Fruit fly (Drosophila melanogaster) whole organism, embryonic: ENCODE results near the gene CG14720.
A peak's percentile ranks its signal among the peaks of the same experiment; 100 is the strongest.

Source experiments
- CG10959 ChIP-seq: fragments of 200-800 bp; sonication (Bioruptor generic); IDR thresholded peaks from 2 replicates; pipeline ENCODE4 v1.3.6; 2022; ENCODE audit warnings: missing biosample characterization, missing genetic modification characterization
- CG11696 ChIP-seq: fragments of 200-800 bp; sonication (Bioruptor generic); IDR thresholded peaks from 2 replicates; pipeline ENCODE4 v1.3.6; 2022; ENCODE audit warnings: missing biosample characterization, missing genetic modification characterization
- CG14441 ChIP-seq: fragments of 200-800 bp; sonication (Bioruptor generic); IDR thresholded peaks from 2 replicates; pipeline ENCODE4 v1.3.6; 2022; ENCODE audit warnings: missing biosample characterization, missing genetic modification characterization
- CG18262 ChIP-seq: fragments of 200-800 bp; optimal IDR thresholded peaks from 3 replicates; lab custom pipeline; 2019; ENCODE audit warnings: missing biosample characterization, mild to moderate bottlenecking, missing genetic modification characterization, moderate library complexity
- CG18619 ChIP-seq: fragments of 200-800 bp; sonication (Bioruptor generic); optimal IDR thresholded peaks from 3 replicates; lab custom pipeline; 2017; ENCODE audit warnings: missing biosample characterization, mild to moderate bottlenecking, missing genetic modification characterization
- CG2120 ChIP-seq: fragments of 200-800 bp; sonication (Bioruptor generic); optimal IDR thresholded peaks from 3 replicates; lab custom pipeline; 2016; ENCODE audit warnings: missing biosample characterization, missing genetic modification characterization
- CG31441 ChIP-seq: fragments of 200-800 bp; sonication (Bioruptor generic); IDR thresholded peaks from 2 replicates; pipeline ENCODE4 v1.3.6; 2022; ENCODE audit warnings: missing biosample characterization, missing genetic modification characterization
- CG3838 ChIP-seq: fragments of 200-800 bp; sonication (Bioruptor generic); optimal IDR thresholded peaks from 3 replicates; lab custom pipeline; 2016; ENCODE audit warnings: missing biosample characterization, missing genetic modification characterization
- CG3847 ChIP-seq: fragments of 200-800 bp; sonication (Bioruptor generic); IDR thresholded peaks from 2 replicates; pipeline ENCODE4 v1.3.6; 2022; ENCODE audit warnings: missing biosample characterization, missing genetic modification characterization
- CG4282 ChIP-seq: fragments of 200-800 bp; sonication (Bioruptor generic); optimal IDR thresholded peaks from 2 replicates; lab custom pipeline; 2016; ENCODE audit warnings: missing biosample characterization, missing genetic modification characterization
- CG4617 ChIP-seq: fragments of 200-800 bp; sonication (Bioruptor generic); optimal IDR thresholded peaks from 3 replicates; lab custom pipeline; 2016; ENCODE audit warnings: missing biosample characterization, missing genetic modification characterization, borderline replicate concordance
- CG6654 ChIP-seq: fragments of 200-800 bp; sonication (Bioruptor generic); optimal IDR thresholded peaks from 2 replicates; lab custom pipeline; 2017; ENCODE audit warnings: missing biosample characterization, mild to moderate bottlenecking, missing genetic modification characterization
- CG7987 ChIP-seq: fragments of 200-800 bp; sonication (Bioruptor generic); optimal IDR thresholded peaks from 2 replicates; lab custom pipeline; 2018; ENCODE audit warnings: missing biosample characterization, mild to moderate bottlenecking, missing genetic modification characterization, moderate library complexity
- CG8765 ChIP-seq: fragments of 200-800 bp; sonication (Bioruptor generic); IDR thresholded peaks from 2 replicates; pipeline ENCODE4 v1.3.6; 2022; ENCODE audit warnings: missing biosample characterization, missing genetic modification characterization
- CG9876 ChIP-seq: fragments of 200-800 bp; sonication (Bioruptor generic); optimal IDR thresholded peaks from 2 replicates; lab custom pipeline; 2016; ENCODE audit warnings: missing biosample characterization, missing genetic modification characterization
- Doc3 ChIP-seq: fragments of 200-800 bp; sonication (Bioruptor generic); IDR thresholded peaks from 3 replicates; pipeline ENCODE4 v1.3.6; 2022; ENCODE audit warnings: missing biosample characterization, missing genetic modification characterization; ENCODE audit not compliant: partially characterized antibody
- Ets65A ChIP-seq: fragments of 200-800 bp; sonication (Bioruptor generic); peaks from one replicate; lab custom pipeline; 2016; ENCODE audit warnings: missing biosample characterization, missing genetic modification characterization
- HmgZ ChIP-seq: fragments of 200-800 bp; sonication (Bioruptor generic); optimal IDR thresholded peaks from 2 replicates; lab custom pipeline; 2018; ENCODE audit warnings: missing biosample characterization, mild to moderate bottlenecking, missing genetic modification characterization
- Hr51 ChIP-seq, 2 experiments: fragments of 200-800 bp; sonication (Bioruptor generic); optimal IDR thresholded peaks; 2 replicates in 1 of 2; 3 replicates in 1 of 2; lab custom pipeline; 2016 to 2018; ENCODE audit warnings: missing biosample characterization in 2 of 2, missing genetic modification characterization in 2 of 2, mild to moderate bottlenecking in 1 of 2, moderate library complexity in 1 of 2
- Meics ChIP-seq: fragments of 200-800 bp; sonication (Bioruptor generic); optimal IDR thresholded peaks from 2 replicates; lab custom pipeline; 2017; ENCODE audit warnings: missing biosample characterization, mild to moderate bottlenecking, missing genetic modification characterization
- NC2α ChIP-seq: fragments of 200-800 bp; sonication (Bioruptor generic); optimal IDR thresholded peaks from 2 replicates; lab custom pipeline; 2016; ENCODE audit warnings: missing biosample characterization, missing genetic modification characterization
- NFAT ChIP-seq: fragments of 200-800 bp; sonication (Bioruptor generic); IDR thresholded peaks from 2 replicates; pipeline ENCODE4 v1.3.6; 2022; ENCODE audit warnings: missing biosample characterization, missing genetic modification characterization
- Nf-YC ChIP-seq: fragments of 200-800 bp; optimal IDR thresholded peaks from 3 replicates; lab custom pipeline; 2019; ENCODE audit warnings: missing biosample characterization, mild to moderate bottlenecking, missing genetic modification characterization, moderate library complexity
- NfI ChIP-seq: fragments of 200-800 bp; sonication (Bioruptor generic); optimal IDR thresholded peaks from 3 replicates; lab custom pipeline; 2018; ENCODE audit warnings: missing biosample characterization, mild to moderate bottlenecking, missing genetic modification characterization, moderate library complexity
- Rx ChIP-seq: fragments of 200-800 bp; sonication (Bioruptor generic); IDR thresholded peaks from 2 replicates; pipeline ENCODE4 v1.3.6; 2022; ENCODE audit warnings: missing biosample characterization, missing genetic modification characterization
- Sox100B ChIP-seq: fragments of 200-800 bp; sonication (Bioruptor generic); optimal IDR thresholded peaks from 3 replicates; lab custom pipeline; 2018; ENCODE audit warnings: missing biosample characterization, mild to moderate bottlenecking, missing genetic modification characterization
- Spps ChIP-seq: fragments of 200-800 bp; sonication (Bioruptor generic); optimal IDR thresholded peaks from 2 replicates; lab custom pipeline; 2018; ENCODE audit warnings: missing biosample characterization, mild to moderate bottlenecking, missing genetic modification characterization
- Sry-β ChIP-seq: fragments of 200-800 bp; sonication (Bioruptor generic); optimal IDR thresholded peaks from 2 replicates; lab custom pipeline; 2018; ENCODE audit warnings: missing biosample characterization, mild to moderate bottlenecking, missing genetic modification characterization, moderate library complexity
- Ssrp ChIP-seq: fragments of 200-800 bp; sonication (Bioruptor generic); optimal IDR thresholded peaks from 2 replicates; lab custom pipeline; 2018; ENCODE audit warnings: missing biosample characterization, mild to moderate bottlenecking, missing genetic modification characterization, moderate library complexity
- Taf1 ChIP-seq: fragments of 200-800 bp; sonication (Bioruptor generic); IDR thresholded peaks from 2 replicates; pipeline ENCODE4 v1.3.6; 2022; ENCODE audit warnings: missing biosample characterization, missing genetic modification characterization
- al ChIP-seq: fragments of 200-800 bp; sonication (Bioruptor generic); IDR thresholded peaks from 2 replicates; pipeline ENCODE4 v1.3.6; 2022; ENCODE audit warnings: missing biosample characterization, missing genetic modification characterization
- ato ChIP-seq: fragments of 200-800 bp; sonication (Bioruptor generic); IDR thresholded peaks from 2 replicates; pipeline ENCODE4 v1.3.6; 2022; ENCODE audit warnings: missing biosample characterization, missing genetic modification characterization; ENCODE audit not compliant: partially characterized antibody
- az2 ChIP-seq: fragments of 200-800 bp; sonication (Bioruptor generic); optimal IDR thresholded peaks from 3 replicates; lab custom pipeline; 2016; ENCODE audit warnings: missing biosample characterization, missing genetic modification characterization
- bowl ChIP-seq: fragments of 200-800 bp; sonication (Bioruptor generic); IDR thresholded peaks from 2 replicates; pipeline ENCODE4 v1.3.6; 2022; ENCODE audit warnings: missing biosample characterization, missing genetic modification characterization
- corto ChIP-seq: fragments of 200-800 bp; sonication (Bioruptor generic); optimal IDR thresholded peaks from 2 replicates; lab custom pipeline; 2016; ENCODE audit warnings: missing biosample characterization, mild to moderate bottlenecking, missing genetic modification characterization, moderate library complexity
- croc ChIP-seq: fragments of 200-800 bp; sonication (Bioruptor generic); conservative IDR thresholded peaks from 3 replicates; pipeline ENCODE4 v1.3.6; 2022; ENCODE audit warnings: missing biosample characterization, missing genetic modification characterization
- ems ChIP-seq: fragments of 200-800 bp; sonication (Bioruptor generic); optimal IDR thresholded peaks from 3 replicates; lab custom pipeline; 2016; ENCODE audit warnings: missing biosample characterization, missing genetic modification characterization
- exex ChIP-seq: fragments of 200-800 bp; sonication (Bioruptor generic); optimal IDR thresholded peaks from 4 replicates; lab custom pipeline; 2018; ENCODE audit warnings: missing biosample characterization, mild to moderate bottlenecking, missing genetic modification characterization, moderate library complexity
- gcm2 ChIP-seq: fragments of 200-800 bp; sonication (Bioruptor generic); optimal IDR thresholded peaks from 2 replicates; lab custom pipeline; 2016; ENCODE audit warnings: missing biosample characterization, missing genetic modification characterization
- gem ChIP-seq: fragments of 200-800 bp; sonication (Bioruptor generic); optimal IDR thresholded peaks from 2 replicates; lab custom pipeline; 2019; ENCODE audit warnings: missing biosample characterization, mild to moderate bottlenecking, missing genetic modification characterization, moderate library complexity
- gro ChIP-seq: fragments of 200-800 bp; sonication (Bioruptor generic); optimal IDR thresholded peaks from 2 replicates; lab custom pipeline; 2016; ENCODE audit warnings: missing biosample characterization, missing genetic modification characterization
- ind ChIP-seq: fragments of 200-800 bp; sonication (Bioruptor generic); optimal IDR thresholded peaks from 3 replicates; lab custom pipeline; 2016; ENCODE audit warnings: missing biosample characterization, missing genetic modification characterization
- lola ChIP-seq, 3 experiments: fragments of >200 bp in 2 of 3; fragments of 200-800 bp in 1 of 3; sonication (Bioruptor generic) in 1 of 3; optimal IDR thresholded peaks; 2 replicates each; lab custom pipeline; 2017 to 2019; ENCODE audit warnings: missing biosample characterization in 3 of 3, missing genetic modification characterization in 3 of 3, mild to moderate bottlenecking in 1 of 3, moderate library complexity in 1 of 3
- mirr ChIP-seq: fragments of 200-800 bp; sonication (Bioruptor generic); optimal IDR thresholded peaks from 3 replicates; lab custom pipeline; 2018; ENCODE audit warnings: missing biosample characterization, mild to moderate bottlenecking, missing genetic modification characterization
- nom ChIP-seq: fragments of 200-800 bp; sonication (Bioruptor generic); optimal IDR thresholded peaks from 2 replicates; lab custom pipeline; 2017; ENCODE audit warnings: missing biosample characterization, missing genetic modification characterization, mild to moderate bottlenecking, moderate library complexity, missing genetic modification reagents
- rib ChIP-seq: fragments of 200-800 bp; sonication (Bioruptor generic); IDR thresholded peaks from 2 replicates; pipeline ENCODE4 v1.3.6; 2022; ENCODE audit warnings: missing biosample characterization, missing genetic modification characterization
- seq ChIP-seq: fragments of 200-800 bp; sonication (Bioruptor generic); IDR thresholded peaks from 2 replicates; pipeline ENCODE4 v1.3.6; 2022; ENCODE audit warnings: missing biosample characterization, missing genetic modification characterization
- sima ChIP-seq: fragments of 200-800 bp; sonication (Bioruptor generic); optimal IDR thresholded peaks from 2 replicates; lab custom pipeline; 2016; ENCODE audit warnings: missing biosample characterization, missing genetic modification characterization
- slp2 ChIP-seq: fragments of 200-800 bp; sonication (Bioruptor generic); optimal IDR thresholded peaks from 2 replicates; lab custom pipeline; 2016; ENCODE audit warnings: missing biosample characterization, missing genetic modification characterization
- tap ChIP-seq: fragments of 200-800 bp; optimal IDR thresholded peaks from 3 replicates; lab custom pipeline; 2019; ENCODE audit warnings: missing biosample characterization, mild to moderate bottlenecking, missing genetic modification characterization, moderate library complexity
- tup ChIP-seq: fragments of 200-800 bp; sonication (Bioruptor generic); optimal IDR thresholded peaks from 2 replicates; lab custom pipeline; 2016; ENCODE audit warnings: missing biosample characterization, mild to moderate bottlenecking, missing genetic modification characterization, moderate library complexity
- zfh2 ChIP-seq: fragments of 200-800 bp; sonication (Bioruptor generic); optimal IDR thresholded peaks from 2 replicates; lab custom pipeline; 2016; ENCODE audit warnings: missing biosample characterization, missing genetic modification characterization

The CG14720 gene

dm6 chr3R:11679513-11679912 is 32.0 kb upstream of the CG14720 start, which contains the start of the genes Taf12 and Ho (continued):
- TF ChIP-seq rib (GFP tag; lab: Robert Waterston, UW) (no peak), corto (GFP tag; lab: Kevin White, UChicago) (no peak), CG6654 (GFP tag; lab: Kevin White, UChicago) (no peak), CG8765 (GFP tag; lab: Robert Waterston, UW) (no peak), ems (GFP tag; lab: Kevin White, UChicago) (no peak), lola (GFP tag; optimal IDR thresholded peaks at IDR 0.05; lab: Kevin White, UChicago) (no peak), Doc3 (no peak), mirr (GFP tag; lab: Kevin White, UChicago) (no peak), CG11696 (GFP tag; lab: Robert Waterston, UW) (no peak), seq (GFP tag; lab: Robert Waterston, UW) (no peak), Hr51 (GFP tag; optimal IDR thresholded peaks at IDR 0.05; lab: Kevin White, UChicago) (no peak), tup (GFP tag; lab: Kevin White, UChicago) (no peak), CG3838 (GFP tag; lab: Kevin White, UChicago) (no peak), gem (no peak), Rx (GFP tag; lab: Robert Waterston, UW) (no peak), CG14441 (GFP tag; lab: Robert Waterston, UW) (no peak), NfI (GFP tag; lab: Kevin White, UChicago) (no peak), NC2α (GFP tag; lab: Kevin White, UChicago) (no peak), CG4282 (GFP tag; lab: Kevin White, UChicago) (no peak), CG2120 (GFP tag; lab: Kevin White, UChicago) (no peak), slp2 (GFP tag; lab: Kevin White, UChicago) (no peak), Ets65A (GFP tag; lab: Kevin White, UChicago) (no peak), CG7987 (GFP tag; lab: Kevin White, UChicago) (no peak), CG18262 (no peak), Meics (GFP tag; lab: Kevin White, UChicago) (no peak), CG9876 (GFP tag; lab: Kevin White, UChicago) (no peak), CG31441 (GFP tag; lab: Robert Waterston, UW) (peak; percentile 92), HmgZ (tag; lab: Kevin White, UChicago) (peak; percentile 42), gcm2 (no peak), Sox100B (no peak), tap (no peak), CG10959 (GFP tag; lab: Robert Waterston, UW) (no peak), exex (peak; percentile 36), al (GFP tag; lab: Robert Waterston, UW) (no peak), az2 (GFP tag; lab: Kevin White, UChicago) (no peak), nom (no peak), Ssrp (tag; lab: Kevin White, UChicago) (no peak), croc (GFP tag; lab: Robert Waterston, UW) (no peak), gro (GFP tag; lab: Kevin White, UChicago) (peak; percentile 23), Nf-YC (no peak), bowl (GFP tag; lab: Robert Waterston, UW) (no peak), zfh2 (GFP tag; lab: Kevin White, UChicago) (no peak), Spps (no peak), CG4617 (GFP tag; lab: Kevin White, UChicago) (peak; percentile 93), CG18619 (GFP tag; lab: Kevin White, UChicago) (no peak), Sry-β (GFP tag; lab: Kevin White, UChicago) (no peak), ato (no peak), ind (GFP tag; lab: Kevin White, UChicago) (no peak), sima (no peak), CG3847 (GFP tag; lab: Robert Waterston, UW) (no peak), NFAT (GFP tag; lab: Robert Waterston, UW) (no peak), Taf1 (GFP tag; lab: Robert Waterston, UW) (no peak)
